Fruit fly (Drosophila melanogaster) whole organism, embryonic: ENCODE data around the gene Obp99a.

Experiments
- ATbp ChIP-seq: fragments of 200-800 bp; sonication (Bioruptor generic); optimal IDR thresholded peaks from 2 replicates; lab custom pipeline; 2017; ENCODE audit warnings: missing biosample characterization, mild to moderate bottlenecking, missing genetic modification characterization, missing genetic modification reagents
- Blimp-1 ChIP-seq: fragments of 200-800 bp; sonication (Bioruptor generic); optimal IDR thresholded peaks from 3 replicates; lab custom pipeline; 2018; ENCODE audit warnings: missing biosample characterization, missing genetic modification characterization, mild to moderate bottlenecking, moderate library complexity, missing genetic modification reagents
- CG10209 ChIP-seq: fragments of 200-800 bp; sonication (Bioruptor generic); optimal IDR thresholded peaks from 3 replicates; lab custom pipeline; 2017; ENCODE audit warnings: missing biosample characterization, mild to moderate bottlenecking, missing genetic modification characterization, missing genetic modification reagents
- CG11247 ChIP-seq: fragments of 200-800 bp; sonication (Bioruptor generic); IDR thresholded peaks from 2 replicates; pipeline ENCODE4 v1.3.6; 2022; ENCODE audit warnings: missing biosample characterization, missing genetic modification characterization
- CG11504 ChIP-seq: fragments of 200-800 bp; sonication (Bioruptor generic); optimal IDR thresholded peaks from 3 replicates; lab custom pipeline; 2019; ENCODE audit warnings: missing biosample characterization, mild to moderate bottlenecking, missing genetic modification characterization, moderate library complexity
- CG11560 ChIP-seq: fragments of 200-800 bp; sonication (Bioruptor generic); IDR thresholded peaks from 3 replicates; pipeline ENCODE4 v1.3.6; 2022; ENCODE audit warnings: missing biosample characterization, missing genetic modification characterization
- CG14050 ChIP-seq: fragments of 200-800 bp; sonication (Bioruptor generic); IDR thresholded peaks from 3 replicates; pipeline ENCODE4 v1.3.6; 2022; ENCODE audit warnings: missing biosample characterization, missing genetic modification characterization
- CG17328 ChIP-seq: fragments of 200-800 bp; sonication (Bioruptor generic); IDR thresholded peaks from 2 replicates; pipeline ENCODE4 v1.3.6; 2022; ENCODE audit warnings: missing biosample characterization, missing genetic modification characterization
- CG17361 ChIP-seq: fragments of 200-800 bp; sonication (Bioruptor generic); IDR thresholded peaks from 3 replicates; pipeline ENCODE4 v1.3.6; 2022; ENCODE audit warnings: missing biosample characterization, missing genetic modification characterization
- CG1832 ChIP-seq: fragments of 200-800 bp; sonication (Bioruptor generic); optimal IDR thresholded peaks from 2 replicates; lab custom pipeline; 2017; ENCODE audit warnings: missing biosample characterization, mild to moderate bottlenecking, missing genetic modification characterization, inconsistent platforms
- CG18599 ChIP-seq: fragments of 200-800 bp; sonication (Bioruptor generic); optimal IDR thresholded peaks from 3 replicates; lab custom pipeline; 2017; ENCODE audit warnings: missing biosample characterization, missing genetic modification characterization, mild to moderate bottlenecking, moderate library complexity, missing genetic modification reagents
- CG18764 ChIP-seq: fragments of 200-800 bp; sonication (Bioruptor generic); optimal IDR thresholded peaks from 3 replicates; lab custom pipeline; 2016; ENCODE audit warnings: missing biosample characterization, missing genetic modification characterization
- CG30403 ChIP-seq: fragments of 200-800 bp; sonication (Bioruptor generic); optimal IDR thresholded peaks from 3 replicates; lab custom pipeline; 2016; ENCODE audit warnings: missing biosample characterization, missing genetic modification characterization
- CG31441 ChIP-seq: fragments of 200-800 bp; sonication (Bioruptor generic); IDR thresholded peaks from 2 replicates; pipeline ENCODE4 v1.3.6; 2022; ENCODE audit warnings: missing biosample characterization, missing genetic modification characterization
- CG32532 ChIP-seq: fragments of 200-800 bp; sonication (Bioruptor generic); IDR thresholded peaks from 2 replicates; pipeline ENCODE4 v1.3.6; 2022; ENCODE audit warnings: missing biosample characterization, missing genetic modification characterization
- CG5245 ChIP-seq: fragments of 200-800 bp; sonication (Bioruptor generic); optimal IDR thresholded peaks from 3 replicates; lab custom pipeline; 2016; ENCODE audit warnings: missing biosample characterization, missing genetic modification characterization
- CG7357 ChIP-seq: fragments of 200-800 bp; sonication (Bioruptor generic); IDR thresholded peaks from 3 replicates; pipeline ENCODE4 v1.3.6; 2022; ENCODE audit warnings: missing biosample characterization, missing genetic modification characterization
- CkIIα-i1 ChIP-seq: fragments of 200-800 bp; sonication (Bioruptor generic); IDR thresholded peaks from 2 replicates; pipeline ENCODE4 v1.3.6; 2022; ENCODE audit warnings: missing biosample characterization, missing genetic modification characterization
- Doc3 ChIP-seq: fragments of 200-800 bp; sonication (Bioruptor generic); IDR thresholded peaks from 3 replicates; pipeline ENCODE4 v1.3.6; 2022; ENCODE audit warnings: missing biosample characterization, missing genetic modification characterization; ENCODE audit not compliant: partially characterized antibody
- Fer1 ChIP-seq: fragments of 200-800 bp; sonication (Bioruptor generic); optimal IDR thresholded peaks from 2 replicates; lab custom pipeline; 2017; ENCODE audit warnings: missing biosample characterization, mild to moderate bottlenecking, missing genetic modification characterization
- Gug ChIP-seq: fragments of 200-800 bp; sonication (Bioruptor generic); IDR thresholded peaks from 4 replicates; pipeline ENCODE4 v1.3.6; 2022; ENCODE audit warnings: missing biosample characterization, missing genetic modification characterization
- HLH54F ChIP-seq: fragments of 200-800 bp; sonication (Bioruptor generic); optimal IDR thresholded peaks from 3 replicates; lab custom pipeline; 2016; ENCODE audit warnings: missing biosample characterization, missing genetic modification characterization
- HLHmδ ChIP-seq: fragments of 200-800 bp; sonication (Bioruptor generic); optimal IDR thresholded peaks from 2 replicates; lab custom pipeline; 2018; ENCODE audit warnings: missing biosample characterization, mild to moderate bottlenecking, missing genetic modification characterization, moderate library complexity
- Mad ChIP-seq: fragments of 200-800 bp; sonication (Bioruptor generic); optimal IDR thresholded peaks from 2 replicates; lab custom pipeline; 2016; ENCODE audit warnings: missing biosample characterization, missing genetic modification characterization
- Med ChIP-seq: fragments of 200-800 bp; sonication (Bioruptor generic); peaks from one replicate; lab custom pipeline; 2016; ENCODE audit warnings: missing biosample characterization, missing genetic modification characterization, mild to moderate bottlenecking, inconsistent platforms, moderate library complexity
- NFAT ChIP-seq: fragments of 200-800 bp; sonication (Bioruptor generic); IDR thresholded peaks from 2 replicates; pipeline ENCODE4 v1.3.6; 2022; ENCODE audit warnings: missing biosample characterization, missing genetic modification characterization
- Rx ChIP-seq: fragments of 200-800 bp; sonication (Bioruptor generic); IDR thresholded peaks from 2 replicates; pipeline ENCODE4 v1.3.6; 2022; ENCODE audit warnings: missing biosample characterization, missing genetic modification characterization
- Tbp ChIP-seq: fragments of >200 bp; optimal IDR thresholded peaks from 2 replicates; lab custom pipeline; 2018; ENCODE audit warnings: missing biosample characterization, missing genetic modification characterization
- abd-A ChIP-seq: fragments of 200-800 bp; sonication (Bioruptor generic); optimal IDR thresholded peaks from 3 replicates; lab custom pipeline; 2019; ENCODE audit warnings: missing biosample characterization, mild to moderate bottlenecking, missing genetic modification characterization, moderate library complexity
- bbx ChIP-seq: fragments of 200-800 bp; sonication (Bioruptor generic); IDR thresholded peaks from 2 replicates; pipeline ENCODE4 v1.3.6; 2022; ENCODE audit warnings: missing biosample characterization, missing genetic modification characterization; ENCODE audit not compliant: partially characterized antibody
- chif ChIP-seq, 2 experiments: fragments of 200-800 bp; sonication (Bioruptor generic); optimal IDR thresholded peaks; 3 replicates each; lab custom pipeline; 2016; ENCODE audit warnings: missing biosample characterization in 2 of 2, missing genetic modification characterization in 2 of 2
- ci ChIP-seq: fragments of 200-800 bp; sonication (Bioruptor generic); IDR thresholded peaks from 3 replicates; pipeline ENCODE4 v1.3.6; 2022; ENCODE audit warnings: missing biosample characterization, missing genetic modification characterization
- cwo ChIP-seq: fragments of 200-800 bp; sonication (Bioruptor generic); optimal IDR thresholded peaks from 3 replicates; lab custom pipeline; 2017; ENCODE audit warnings: missing biosample characterization, missing genetic modification characterization, mild to moderate bottlenecking, moderate library complexity, missing genetic modification reagents
- da ChIP-seq: fragments of 200-800 bp; sonication (Bioruptor generic); optimal IDR thresholded peaks from 2 replicates; lab custom pipeline; 2016; ENCODE audit warnings: missing biosample characterization, missing genetic modification characterization
- dmrt11E ChIP-seq: fragments of 200-800 bp; sonication (Bioruptor generic); optimal IDR thresholded peaks from 3 replicates; lab custom pipeline; 2018; ENCODE audit warnings: missing biosample characterization, mild to moderate bottlenecking, missing genetic modification characterization, moderate library complexity
- dpn ChIP-seq, 2 experiments: fragments of 200-800 bp; sonication (Bioruptor generic); optimal IDR thresholded peaks; 3 replicates each; lab custom pipeline; 2016; ENCODE audit warnings: missing biosample characterization in 2 of 2, missing genetic modification characterization in 2 of 2
- gt ChIP-seq: fragments of 200-800 bp; sonication (Bioruptor generic); IDR thresholded peaks from 2 replicates; pipeline ENCODE4 v1.3.6; 2022; ENCODE audit warnings: missing biosample characterization, missing genetic modification characterization
- ham ChIP-seq: fragments of 200-800 bp; sonication (Bioruptor generic); IDR thresholded peaks from 2 replicates; pipeline ENCODE4 v1.3.6; 2022; ENCODE audit warnings: missing biosample characterization, missing genetic modification characterization
- kay ChIP-seq: fragments of 200-800 bp; sonication (Bioruptor generic); optimal IDR thresholded peaks from 2 replicates; lab custom pipeline; 2016; ENCODE audit warnings: missing biosample characterization, missing genetic modification characterization
- luna ChIP-seq: fragments of 200-800 bp; sonication (Bioruptor generic); optimal IDR thresholded peaks from 2 replicates; lab custom pipeline; 2016; ENCODE audit warnings: missing biosample characterization, missing genetic modification characterization
- nerfin-1 ChIP-seq: fragments of 200-800 bp; sonication (Bioruptor generic); optimal IDR thresholded peaks from 3 replicates; lab custom pipeline; 2019; ENCODE audit warnings: missing biosample characterization, mild to moderate bottlenecking, missing genetic modification characterization, moderate library complexity
- pb ChIP-seq: fragments of 200-800 bp; sonication (Bioruptor generic); optimal IDR thresholded peaks from 3 replicates; lab custom pipeline; 2016; ENCODE audit warnings: missing biosample characterization, missing genetic modification characterization
- scrt ChIP-seq: fragments of 200-800 bp; sonication (Bioruptor generic); optimal IDR thresholded peaks from 2 replicates; lab custom pipeline; 2018; ENCODE audit warnings: missing biosample characterization, mild to moderate bottlenecking, missing genetic modification characterization, moderate library complexity
- sens ChIP-seq: fragments of 200-800 bp; sonication (Bioruptor generic); peaks from one replicate; lab custom pipeline; 2016; ENCODE audit warnings: missing biosample characterization, missing genetic modification characterization
- sob ChIP-seq: fragments of 200-800 bp; sonication (Bioruptor generic); IDR thresholded peaks from 2 replicates; pipeline ENCODE4 v1.3.6; 2022; ENCODE audit warnings: missing biosample characterization, missing genetic modification characterization
- ssp ChIP-seq: fragments of 200-800 bp; sonication (Bioruptor generic); IDR thresholded peaks from 2 replicates; pipeline ENCODE4 v1.3.6; 2022; ENCODE audit warnings: missing biosample characterization, missing genetic modification characterization
- stc ChIP-seq: fragments of 200-800 bp; sonication (Bioruptor generic); IDR thresholded peaks from 2 replicates; pipeline ENCODE4 v1.3.6; 2022; ENCODE audit warnings: missing biosample characterization, missing genetic modification characterization
- tgo ChIP-seq: fragments of 200-800 bp; sonication (Bioruptor generic); IDR thresholded peaks from 3 replicates; pipeline ENCODE4 v1.3.6; 2022; ENCODE audit warnings: missing biosample characterization, missing genetic modification characterization
- tin ChIP-seq: fragments of 200-800 bp; sonication (Bioruptor generic); optimal IDR thresholded peaks from 3 replicates; lab custom pipeline; 2016; ENCODE audit warnings: missing biosample characterization, missing genetic modification characterization
- vvl ChIP-seq: fragments of 200-800 bp; sonication (Bioruptor generic); IDR thresholded peaks from 2 replicates; pipeline ENCODE4 v1.3.6; 2022; ENCODE audit warnings: missing biosample characterization, missing genetic modification characterization
- zfh1 ChIP-seq: fragments of 200-800 bp; sonication (Bioruptor generic); IDR thresholded peaks from 3 replicates; pipeline ENCODE4 v1.3.6; 2022; ENCODE audit warnings: missing biosample characterization, missing genetic modification characterization

The Obp99a gene

dm6 chr3R:29625883-29626282 lies 45.6 kb upstream of the Obp99a start (continued):
- TF ChIP-seq CG32532 (GFP tag; lab: Robert Waterston, UW) (peak; percentile 50; the same call in 1 of the 2 replicates), stc (0 out of 2 replicates have a peak, but pooled peaks have one; percentile 23), Doc3 (no peak), sens (GFP tag; lab: Kevin White, UChicago) (peak; percentile 83), Rx (GFP tag; lab: Robert Waterston, UW) (0 out of 2 replicates have a peak, but pooled peaks have one; percentile 13), abd-A (tag; lab: Kevin White, UChicago) (no peak), cwo (peak; percentile 14), Mad (GFP tag; lab: Kevin White, UChicago) (no peak), dmrt11E (tag; lab: Kevin White, UChicago) (peak; percentile 32), tin (GFP tag; lab: Kevin White, UChicago) (peak; percentile 12), CG7357 (GFP tag; lab: Robert Waterston, UW) (no peak), chif (GFP tag; optimal IDR thresholded peaks at IDR 0.05; lab: Kevin White, UChicago) (peak in 1 of 2 experiments; percentile 18), CG14050 (no peak; the same call in 2 of the 3 replicates), CkIIα-i1 (GFP tag; lab: Robert Waterston, UW) (no peak), nerfin-1 (tag; lab: Kevin White, UChicago) (peak; percentile 1), CG11504 (tag; lab: Kevin White, UChicago) (peak; percentile 58), CG17328 (GFP tag; lab: Robert Waterston, UW) (0 out of 2 replicates have a peak, but pooled peaks have one; percentile 34), pb (GFP tag; lab: Kevin White, UChicago) (no peak), ATbp (GFP tag; lab: Kevin White, UChicago) (peak; percentile 15), CG18599 (GFP tag; lab: Kevin White, UChicago) (peak; percentile 76), bbx (GFP tag; lab: Robert Waterston, UW) (no peak), ssp (GFP tag; lab: Robert Waterston, UW) (no peak), tgo (GFP tag; lab: Robert Waterston, UW) (peak; percentile 35; the same call in 2 of the 3 replicates), CG17361 (GFP tag; lab: Robert Waterston, UW) (peak; percentile 35; the same call in 1 of the 3 replicates), CG5245 (GFP tag; lab: Kevin White, UChicago) (no peak), CG1832 (no peak), luna (no peak), Gug (no peak), Fer1 (peak; percentile 62), CG10209 (GFP tag; lab: Kevin White, UChicago) (peak; percentile 15), CG30403 (GFP tag; lab: Kevin White, UChicago) (peak; percentile 47), CG11247 (peak; percentile 40; the same call in 1 of the 2 replicates), ci (peak; percentile 69; the same call in 2 of the 3 replicates), Tbp (GFP tag; lab: Kevin White, UChicago) (no peak), ham (GFP tag; lab: Robert Waterston, UW) (0 out of 2 replicates have a peak, but pooled peaks have one; percentile 32), HLHmδ (GFP tag; lab: Kevin White, UChicago) (no peak), scrt (GFP tag; lab: Kevin White, UChicago) (peak; percentile 25), dpn (GFP tag; optimal IDR thresholded peaks at IDR 0.05; lab: Kevin White, UChicago) (no peak), vvl (peak; percentile 38), Med (GFP tag; lab: Kevin White, UChicago) (peak; percentile 81), sob (GFP tag; lab: Robert Waterston, UW) (no peak), CG18764 (GFP tag; lab: Kevin White, UChicago) (no peak), HLH54F (GFP tag; lab: Kevin White, UChicago) (no peak), zfh1 (GFP tag; lab: Robert Waterston, UW) (peak; percentile 56; the same call in 2 of the 3 replicates), NFAT (GFP tag; lab: Robert Waterston, UW) (no peak), Blimp-1 (GFP tag; lab: Kevin White, UChicago) (peak; percentile 30), kay (GFP tag; lab: Kevin White, UChicago) (no peak), CG11560 (0 out of 3 replicates have a peak, but pooled peaks have one; percentile 21), CG31441 (GFP tag; lab: Robert Waterston, UW) (peak; percentile 60), gt (no peak), da (GFP tag; lab: Kevin White, UChicago) (no peak)
